Worm (Caenorhabditis elegans): ENCODE results near the gene F31F4.11.

F31F4.11 gene

ce11 chrV:664337-664847 is at the start of gene F31F4.11, which contains the start of gene srh-266:
Gene F31F4.11, minus strand, starts transcription at chrV:664437.
Gene srh-266, plus strand, starts transcription at chrV:664797.
- no peak for TF ChIP-seq lin-15B (tag; optimal IDR thresholded peaks at IDR 0.05)
- no peak for TF ChIP-seq fkh-10 (GFP tag; optimal IDR thresholded peaks at IDR 0.05)
- no peak for TF ChIP-seq sea-2 (GFP tag; optimal IDR thresholded peaks at IDR 0.05)
- TF ChIP-seq elt-2 (tag; optimal IDR thresholded peaks at IDR 0.05), result no peak
- TF ChIP-seq jun-1 (tag; optimal IDR thresholded peaks at IDR 0.05), result no peak
- TF ChIP-seq ama-1 (optimal IDR thresholded peaks at IDR 0.05), result no peak
- TF ChIP-seq ceh-82 (tag; optimal IDR thresholded peaks at IDR 0.05), result no peak
- no peak for TF ChIP-seq ceh-28 (tag; optimal IDR thresholded peaks at IDR 0.05)
- TF ChIP-seq ztf-11 (tag; optimal IDR thresholded peaks at IDR 0.05), result no peak
- no peak for TF ChIP-seq ceh-9 (tag; optimal IDR thresholded peaks at IDR 0.05)
- TF ChIP-seq R02D3.7 (tag; optimal IDR thresholded peaks at IDR 0.05), result no peak
- no peak for TF ChIP-seq nhr-11 (tag; optimal IDR thresholded peaks at IDR 0.05)
- TF ChIP-seq lin-39 (tag; optimal IDR thresholded peaks at IDR 0.05), result no peak
- TF ChIP-seq nhr-76 (tag; optimal IDR thresholded peaks at IDR 0.05), result no peak

ce11 chrV:712882-713281 is 48.6 kb upstream of the F31F4.11 start, which contains the start of gene cyp-33C11:
Gene cyp-33C11, minus strand, starts transcription at chrV:712982.
- TF ChIP-seq nfya-1 (tag; optimal IDR thresholded peaks at IDR 0.05; ENCODE audit: insufficient read depth) (no peak), lsy-12 (tag; optimal IDR thresholded peaks at IDR 0.05) (no peak), nhr-12 (tag; optimal IDR thresholded peaks at IDR 0.05) (no peak), egl-5 (tag; optimal IDR thresholded peaks at IDR 0.05) (no peak), nhr-237 (tag; optimal IDR thresholded peaks at IDR 0.05) (no peak), egl-27 (tag; optimal IDR thresholded peaks at IDR 0.05) (no peak)

ce11 chrV:708808-709207 is 44.6 kb upstream of the F31F4.11 start, which contains the start of gene srbc-39:
Gene srbc-39, plus strand, starts transcription at chrV:709108.
- TF ChIP-seq ceh-28 (tag; optimal IDR thresholded peaks at IDR 0.05) (no peak), R02D3.7 (tag; optimal IDR thresholded peaks at IDR 0.05) (no peak), nhr-11 (tag; optimal IDR thresholded peaks at IDR 0.05) (no peak), nhr-76 (tag; optimal IDR thresholded peaks at IDR 0.05) (no peak), aly-2 (tag; optimal IDR thresholded peaks at IDR 0.05) (no peak), fkh-2 (tag; optimal IDR thresholded peaks at IDR 0.05) (no peak)

DNA sequence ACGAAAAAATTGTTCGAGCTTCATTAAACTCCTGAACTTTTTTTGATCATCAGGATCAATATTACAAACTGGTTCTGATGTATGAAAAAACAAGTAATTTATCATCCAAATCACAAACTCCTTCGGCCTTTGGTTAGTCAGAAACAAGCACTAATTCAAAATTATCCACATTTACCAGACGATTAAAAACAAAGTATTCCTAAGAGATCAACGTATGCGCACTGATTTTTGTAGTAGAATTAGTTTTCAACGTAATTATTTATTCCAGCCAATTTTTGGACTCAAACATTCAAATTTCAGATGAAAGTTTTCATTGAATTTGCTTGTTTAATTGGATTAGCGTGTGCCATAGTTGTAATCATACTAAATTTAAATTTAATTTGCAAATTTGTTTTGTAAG is 42.7 kb upstream of the F31F4.11 start, which contains the start of gene srbc-38:
Gene srbc-38 (plus strand): TSS at position 301 of the 400 bp plus-strand sequence.
- TF ChIP-seq nhr-12 (tag; optimal IDR thresholded peaks at IDR 0.05), result no peak
- no peak for TF ChIP-seq elt-1 (tag; optimal IDR thresholded peaks at IDR 0.05)
- no peak for TF ChIP-seq sea-2 (GFP tag; optimal IDR thresholded peaks at IDR 0.05)
- no peak for TF ChIP-seq aly-2 (tag; optimal IDR thresholded peaks at IDR 0.05)
- TF ChIP-seq tbx-2 (tag; optimal IDR thresholded peaks at IDR 0.05), result no peak
- TF ChIP-seq ceh-28 (tag; optimal IDR thresholded peaks at IDR 0.05), result no peak
- TF ChIP-seq unc-39 (tag; optimal IDR thresholded peaks at IDR 0.05), result no peak
- TF ChIP-seq jun-1 (tag; optimal IDR thresholded peaks at IDR 0.05), result no peak
- no peak for TF ChIP-seq ceh-82 (tag; optimal IDR thresholded peaks at IDR 0.05)
- TF ChIP-seq zag-1 (tag; optimal IDR thresholded peaks at IDR 0.05), result no peak

ce11 chrV:702260-702659 is 38.0 kb upstream of the F31F4.11 start, which contains the start of gene srbc-37:
Gene srbc-37, plus strand, starts transcription at chrV:702560.
- TF ChIP-seq fkh-2 (tag; optimal IDR thresholded peaks at IDR 0.05), result no peak
- no peak for TF ChIP-seq nhr-12 (tag; optimal IDR thresholded peaks at IDR 0.05)
- TF ChIP-seq nhr-23 (tag; optimal IDR thresholded peaks at IDR 0.05), result no peak
- no peak for TF ChIP-seq zag-1 (tag; optimal IDR thresholded peaks at IDR 0.05)
- TF ChIP-seq ceh-16 (tag; optimal IDR thresholded peaks at IDR 0.05), result no peak
- no peak for TF ChIP-seq lsy-12 (tag; optimal IDR thresholded peaks at IDR 0.05)
- no peak for TF ChIP-seq nhr-76 (tag; optimal IDR thresholded peaks at IDR 0.05)
- TF ChIP-seq unc-39 (tag; optimal IDR thresholded peaks at IDR 0.05), result no peak
- no peak for TF ChIP-seq unc-62 (GFP tag; optimal IDR thresholded peaks at IDR 0.05)
- no peak for TF ChIP-seq skn-1 (tag; optimal IDR thresholded peaks at IDR 0.05)
- TF ChIP-seq nhr-25 (tag; optimal IDR thresholded peaks at IDR 0.05), result no peak
- TF ChIP-seq pha-4 (tag; optimal IDR thresholded peaks at IDR 0.05), result no peak
- no peak for TF ChIP-seq tbx-2 (tag; optimal IDR thresholded peaks at IDR 0.05)
- TF ChIP-seq egl-27 (tag; optimal IDR thresholded peaks at IDR 0.05), result no peak
- TF ChIP-seq lin-39 (tag; optimal IDR thresholded peaks at IDR 0.05), result no peak
- no peak for TF ChIP-seq elt-1 (tag; optimal IDR thresholded peaks at IDR 0.05)
- TF ChIP-seq egl-5 (tag; optimal IDR thresholded peaks at IDR 0.05), result no peak
- TF ChIP-seq ztf-4 (tag; optimal IDR thresholded peaks at IDR 0.05), result no peak

Measured in whole organism, L3 larva.